Fruit fly (Drosophila melanogaster): Measurements from ENCODE around the gene usp.

dm6 chrX:2048778-2049686, 6.9 kb upstream of the usp start:
- TF ChIP-seq Smox (GFP tag; optimal IDR thresholded peaks at IDR 0.05): no peak
- no peak for TF ChIP-seq CG9139 (GFP tag; optimal IDR thresholded peaks at IDR 0.05)
- TF ChIP-seq Ets21C (GFP tag; optimal IDR thresholded peaks at IDR 0.05): no peak
